Worm (Caenorhabditis elegans) whole organism, L1 larva: ENCODE data around the gene trim-21.

Experiments
- C34B4.2 ChIP-seq: sonication (generic microtip); optimal IDR thresholded peaks from 2 replicates; lab custom pipeline; 2017; ENCODE audit warnings: mild to moderate bottlenecking, missing genetic modification characterization, missing compliant biosample characterization
- F16B12.6 ChIP-seq: fragments of 150-350 bp; optimal IDR thresholded peaks from 2 replicates; lab custom pipeline; 2014; ENCODE audit warnings: missing biosample characterization, missing genetic modification characterization
- Y116A8C.19 ChIP-seq: sonication (generic microtip); optimal IDR thresholded peaks from 2 replicates; lab custom pipeline; 2016; ENCODE audit warnings: missing compliant biosample characterization, missing genetic modification characterization, borderline replicate concordance
- alr-1 ChIP-seq: fragments of 200-800 bp; sonication (Bioruptor generic); optimal IDR thresholded peaks from 2 replicates; lab custom pipeline; 2018; ENCODE audit warnings: borderline replicate concordance, mild to moderate bottlenecking, missing genetic modification characterization, missing compliant biosample characterization
- ama-1 ChIP-seq: fragments of 150-350 bp; optimal IDR thresholded peaks from 2 replicates; lab custom pipeline; 2014
- blmp-1 ChIP-seq: fragments of 150-350 bp; optimal IDR thresholded peaks from 2 replicates; lab custom pipeline; 2014; ENCODE audit warnings: missing biosample characterization, missing genetic modification characterization
- ceh-63 ChIP-seq: fragments of 200-800 bp; sonication (Bioruptor generic); optimal IDR thresholded peaks from 2 replicates; lab custom pipeline; 2018; ENCODE audit warnings: mild to moderate bottlenecking, missing genetic modification characterization, missing compliant biosample characterization
- ceh-8 ChIP-seq: fragments of 200-800 bp; sonication (Bioruptor generic); optimal IDR thresholded peaks from 2 replicates; lab custom pipeline; 2018; ENCODE audit warnings: mild to moderate bottlenecking, missing genetic modification characterization, moderate library complexity, missing compliant biosample characterization
- ceh-82 ChIP-seq, 3 experiments: fragments of 150-350 bp in 1 of 3; sonication (generic microtip) in 2 of 3; optimal IDR thresholded peaks; 2 replicates each; lab custom pipeline; 2014 to 2017; ENCODE audit warnings: missing biosample characterization in 3 of 3, missing genetic modification characterization in 3 of 3
- ceh-90 ChIP-seq: sonication (generic microtip); optimal IDR thresholded peaks from 2 replicates; lab custom pipeline; 2016; ENCODE audit warnings: missing genetic modification characterization, missing compliant biosample characterization
- ces-1 ChIP-seq: fragments of 150-350 bp; optimal IDR thresholded peaks from 2 replicates; lab custom pipeline; 2014; ENCODE audit warnings: missing biosample characterization, missing genetic modification reagents, missing genetic modification characterization
- dsc-1 ChIP-seq: sonication (generic microtip); optimal IDR thresholded peaks from 2 replicates; lab custom pipeline; 2016; ENCODE audit warnings: mild to moderate bottlenecking, missing genetic modification characterization, missing compliant biosample characterization
- egl-27 ChIP-seq, 2 experiments: fragments of 150-350 bp in 1 of 2; sonication (generic microtip); optimal IDR thresholded peaks; 3 replicates each; lab custom pipeline; 2017 to 2018; ENCODE audit warnings: missing biosample characterization in 2 of 2, missing genetic modification characterization in 2 of 2, missing genetic modification reagents in 2 of 2
- elt-2 ChIP-seq: sonication (generic microtip); optimal IDR thresholded peaks from 2 replicates; lab custom pipeline; 2016; ENCODE audit warnings: missing genetic modification characterization, mild to moderate bottlenecking, inconsistent platforms, missing compliant biosample characterization, missing genetic modification reagents
- ets-5 ChIP-seq: fragments of 200-800 bp; sonication (Bioruptor generic); IDR thresholded peaks from 2 replicates; pipeline ENCODE4 v1.3.6; 2022; ENCODE audit warnings: missing genetic modification characterization, missing compliant biosample characterization
- fkh-10 ChIP-seq: sonication (generic microtip); optimal IDR thresholded peaks from 2 replicates; lab custom pipeline; 2017; ENCODE audit warnings: missing biosample characterization, missing genetic modification reagents, missing genetic modification characterization
- fkh-8 ChIP-seq: sonication (generic microtip); optimal IDR thresholded peaks from 2 replicates; lab custom pipeline; 2016; ENCODE audit warnings: mild to moderate bottlenecking, missing genetic modification characterization, missing compliant biosample characterization
- grh-1 ChIP-seq: fragments of 200-800 bp; sonication (Bioruptor generic); IDR thresholded peaks from 2 replicates; pipeline ENCODE4 v1.3.6; 2022; ENCODE audit warnings: missing genetic modification reagents, missing genetic modification characterization, missing compliant biosample characterization
- hpl-2 ChIP-seq: fragments of 150-350 bp; optimal IDR thresholded peaks from 2 replicates; lab custom pipeline; 2014; ENCODE audit warnings: missing biosample characterization, missing genetic modification reagents, missing genetic modification characterization
- irx-1 ChIP-seq: sonication (generic microtip); optimal IDR thresholded peaks from 2 replicates; lab custom pipeline; 2016; ENCODE audit warnings: missing genetic modification characterization, missing compliant biosample characterization
- isw-1 ChIP-seq: fragments of 200-800 bp; sonication (Bioruptor generic); IDR thresholded peaks from 2 replicates; pipeline ENCODE4 v1.3.6; 2022; ENCODE audit warnings: missing genetic modification characterization, missing compliant biosample characterization
- lin-14 ChIP-seq: fragments of 200-800 bp; sonication (Bioruptor generic); optimal IDR thresholded peaks from 2 replicates; lab custom pipeline; 2018; ENCODE audit warnings: mild to moderate bottlenecking, missing genetic modification characterization, moderate library complexity, missing compliant biosample characterization
- lin-39 ChIP-seq: fragments of 150-350 bp; optimal IDR thresholded peaks from 2 replicates; lab custom pipeline; 2014; ENCODE audit warnings: missing biosample characterization, missing genetic modification reagents, missing genetic modification characterization
- lsy-2 ChIP-seq, 2 experiments: fragments of 150-350 bp; optimal IDR thresholded peaks; 2 replicates each; lab custom pipeline; 2014; ENCODE audit warnings: missing biosample characterization in 2 of 2, missing genetic modification characterization in 2 of 2
- mdl-1 ChIP-seq, 2 experiments: fragments of 150-350 bp; optimal IDR thresholded peaks; 2 replicates each; lab custom pipeline; 2014 to 2017; ENCODE audit warnings: missing biosample characterization in 2 of 2, missing genetic modification characterization in 2 of 2, inconsistent platforms in 1 of 2
- mef-2 ChIP-seq: fragments of 150-350 bp; optimal IDR thresholded peaks from 2 replicates; lab custom pipeline; 2014; ENCODE audit warnings: missing biosample characterization, missing genetic modification characterization
- nhr-12 ChIP-seq: sonication (generic microtip); optimal IDR thresholded peaks from 2 replicates; lab custom pipeline; 2017; ENCODE audit warnings: missing biosample characterization, missing genetic modification characterization
- nhr-20 ChIP-seq: sonication (generic microtip); optimal IDR thresholded peaks from 2 replicates; lab custom pipeline; 2016; ENCODE audit warnings: mild to moderate bottlenecking, missing genetic modification characterization, missing compliant biosample characterization
- nhr-237 ChIP-seq: fragments of 150-350 bp; optimal IDR thresholded peaks from 2 replicates; lab custom pipeline; 2014; ENCODE audit warnings: missing biosample characterization, missing genetic modification characterization
- nhr-28 ChIP-seq: fragments of 150-350 bp; optimal IDR thresholded peaks from 2 replicates; lab custom pipeline; 2014; ENCODE audit warnings: missing biosample characterization, missing genetic modification characterization
- nhr-47 ChIP-seq: sonication (generic microtip); optimal IDR thresholded peaks from 2 replicates; lab custom pipeline; 2016; ENCODE audit warnings: mild to moderate bottlenecking, missing genetic modification characterization, moderate library complexity, missing compliant biosample characterization
- nhr-71 ChIP-seq: sonication (generic microtip); optimal IDR thresholded peaks from 2 replicates; lab custom pipeline; 2016; ENCODE audit warnings: mild to moderate bottlenecking, missing genetic modification characterization, moderate library complexity, missing compliant biosample characterization
- nhr-76 ChIP-seq: sonication (generic microtip); optimal IDR thresholded peaks from 2 replicates; lab custom pipeline; 2017; ENCODE audit warnings: missing biosample characterization, missing genetic modification characterization
- nhr-77 ChIP-seq: fragments of 150-350 bp; optimal IDR thresholded peaks from 2 replicates; lab custom pipeline; 2014; ENCODE audit warnings: missing biosample characterization, missing genetic modification characterization
- nhr-85 ChIP-seq: sonication (generic microtip); peaks from one replicate; lab custom pipeline; 2016; ENCODE audit warnings: missing genetic modification characterization, inconsistent platforms, missing compliant biosample characterization
- pag-3 ChIP-seq: sonication (generic microtip); optimal IDR thresholded peaks from 2 replicates; lab custom pipeline; 2017; ENCODE audit warnings: missing genetic modification characterization, mild to moderate bottlenecking, missing compliant biosample characterization, antibody characterized with exemption, borderline replicate concordance; ENCODE audit not compliant: insufficient read depth
- pax-3 ChIP-seq: fragments of 200-800 bp; sonication (Bioruptor generic); optimal IDR thresholded peaks from 2 replicates; lab custom pipeline; 2018; ENCODE audit warnings: mild to moderate bottlenecking, missing genetic modification characterization, moderate library complexity, missing compliant biosample characterization
- pqm-1 ChIP-seq: sonication (generic microtip); optimal IDR thresholded peaks from 3 replicates; lab custom pipeline; 2017; ENCODE audit warnings: missing biosample characterization, missing genetic modification characterization
- skn-1 ChIP-seq: fragments of 150-350 bp; optimal IDR thresholded peaks from 2 replicates; lab custom pipeline; 2014; ENCODE audit warnings: missing biosample characterization, missing genetic modification characterization
- snu-23 ChIP-seq: sonication (generic microtip); optimal IDR thresholded peaks from 2 replicates; lab custom pipeline; 2016; ENCODE audit warnings: missing genetic modification characterization, missing compliant biosample characterization
- sox-4 ChIP-seq: sonication (generic microtip); optimal IDR thresholded peaks from 2 replicates; lab custom pipeline; 2016; ENCODE audit warnings: missing genetic modification characterization, missing compliant biosample characterization
- sptf-1 ChIP-seq: fragments of 150-350 bp; optimal IDR thresholded peaks from 2 replicates; lab custom pipeline; 2014; ENCODE audit warnings: missing biosample characterization, missing genetic modification characterization
- sup-37 ChIP-seq: fragments of 200-800 bp; sonication (Bioruptor generic); optimal IDR thresholded peaks from 2 replicates; lab custom pipeline; 2018; ENCODE audit warnings: mild to moderate bottlenecking, missing genetic modification characterization, missing compliant biosample characterization
- swsn-7 ChIP-seq: sonication (generic microtip); optimal IDR thresholded peaks from 2 replicates; lab custom pipeline; 2016; ENCODE audit warnings: missing genetic modification characterization, missing compliant biosample characterization
- tbx-2 ChIP-seq: sonication (generic microtip); optimal IDR thresholded peaks from 2 replicates; lab custom pipeline; 2016; ENCODE audit warnings: missing genetic modification characterization, missing compliant biosample characterization
- unc-130 ChIP-seq: fragments of 150-350 bp; optimal IDR thresholded peaks from 2 replicates; lab custom pipeline; 2017; ENCODE audit warnings: missing biosample characterization, missing genetic modification characterization, inconsistent platforms
- vab-15 ChIP-seq: sonication (generic microtip); optimal IDR thresholded peaks from 2 replicates; lab custom pipeline; 2017; ENCODE audit warnings: missing genotype, mild to moderate bottlenecking, missing genetic modification characterization, missing compliant biosample characterization
- xbp-1 ChIP-seq: sonication (generic microtip); optimal IDR thresholded peaks from 2 replicates; lab custom pipeline; 2016; ENCODE audit warnings: missing genetic modification characterization, missing compliant biosample characterization
- zag-1 ChIP-seq: fragments of 150-350 bp; optimal IDR thresholded peaks from 2 replicates; lab custom pipeline; 2014; ENCODE audit warnings: missing biosample characterization, missing genetic modification characterization
- zip-4 ChIP-seq: fragments of 200-800 bp; sonication (Bioruptor generic); optimal IDR thresholded peaks from 2 replicates; lab custom pipeline; 2018; ENCODE audit warnings: mild to moderate bottlenecking, missing genetic modification characterization, moderate library complexity, missing compliant biosample characterization
- ztf-11 ChIP-seq, 2 experiments: sonication (generic microtip); optimal IDR thresholded peaks; 2 replicates each; lab custom pipeline; 2016 to 2017; ENCODE audit warnings: missing genetic modification characterization in 2 of 2, missing biosample characterization in 1 of 2, missing compliant biosample characterization in 1 of 2
- ztf-4 ChIP-seq: fragments of 150-350 bp; optimal IDR thresholded peaks from 2 replicates; lab custom pipeline; 2014; ENCODE audit warnings: missing biosample characterization, missing genetic modification characterization

trim-21 gene

DNA sequence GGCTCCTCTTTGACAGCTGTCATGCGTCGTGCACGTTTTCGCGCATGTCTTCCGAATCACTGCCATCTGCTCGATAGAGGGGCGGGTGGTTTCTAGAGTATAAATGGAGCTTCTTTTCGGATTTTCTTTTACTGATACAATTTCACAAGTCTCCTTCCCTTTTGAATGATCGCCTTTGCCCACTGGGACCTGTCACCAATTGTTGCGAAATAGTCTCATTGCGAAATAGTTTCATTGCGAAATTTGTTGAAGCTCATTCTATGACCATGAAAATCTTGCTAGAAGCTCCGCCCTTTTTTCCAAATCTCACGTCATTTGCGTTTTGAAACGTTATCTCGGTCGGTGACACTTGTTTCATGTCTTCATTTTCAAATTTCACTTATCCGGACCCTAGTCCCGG is 23.2 kb downstream of the trim-21 start (continued):
- TF ChIP-seq vab-15 (tag; lab: Kevin White, UChicago) (no peak), lin-39 (tag; lab: Kevin White, UChicago) (no peak), sox-4 (tag; lab: Kevin White, UChicago) (no peak), alr-1 (tag; lab: Kevin White, UChicago) (no peak), skn-1 (tag; lab: Kevin White, UChicago) (peak; percentile 14), sup-37 (GFP tag; lab: Kevin White, UChicago) (no peak), nhr-28 (tag; lab: Kevin White, UChicago) (no peak), dsc-1 (no peak), nhr-76 (tag; lab: Kevin White, UChicago) (no peak), lsy-2 (tag; optimal IDR thresholded peaks at IDR 0.05; lab: Kevin White, UChicago) (peak in 1 of 2 experiments; percentile 10), Y116A8C.19 (tag; lab: Kevin White, UChicago) (no peak), pag-3 (tag; lab: Kevin White, UChicago) (no peak), mef-2 (no peak), swsn-7 (tag; lab: Kevin White, UChicago) (no peak), elt-2 (tag; lab: Kevin White, UChicago) (no peak), lin-14 (GFP tag; lab: Kevin White, UChicago) (peak; percentile 77), blmp-1 (tag; lab: Kevin White, UChicago) (no peak), ceh-82 (tag; optimal IDR thresholded peaks at IDR 0.05; lab: Kevin White, UChicago) (peak; percentile 35 to 70 (median 61)), egl-27 (tag; optimal IDR thresholded peaks at IDR 0.05; lab: Kevin White, UChicago) (no peak), nhr-237 (tag; lab: Kevin White, UChicago) (no peak), hpl-2 (no peak), nhr-12 (tag; lab: Kevin White, UChicago) (no peak), nhr-71 (tag; lab: Kevin White, UChicago) (peak; percentile 65), ztf-11 (tag; optimal IDR thresholded peaks at IDR 0.05; lab: Kevin White, UChicago) (no peak), F16B12.6 (tag; lab: Kevin White, UChicago) (no peak), ceh-8 (GFP tag; lab: Kevin White, UChicago) (no peak), zag-1 (no peak), grh-1 (GFP tag; lab: Robert Waterston, UW) (no peak), fkh-10 (GFP tag; lab: Kevin White, UChicago) (no peak), nhr-47 (tag; lab: Kevin White, UChicago) (peak; percentile 32), tbx-2 (tag; lab: Kevin White, UChicago) (no peak), sptf-1 (tag; lab: Kevin White, UChicago) (no peak), xbp-1 (tag; lab: Kevin White, UChicago) (no peak), ama-1 (no peak), nhr-77 (tag; lab: Kevin White, UChicago) (no peak), ceh-90 (no peak), mdl-1 (tag; optimal IDR thresholded peaks at IDR 0.05; lab: Kevin White, UChicago) (no peak), ztf-4 (no peak), irx-1 (tag; lab: Kevin White, UChicago) (no peak), ces-1 (no peak), nhr-20 (tag; lab: Kevin White, UChicago) (no peak), ceh-63 (GFP tag; lab: Kevin White, UChicago) (no peak), nhr-85 (tag; lab: Kevin White, UChicago) (no peak)

DNA sequence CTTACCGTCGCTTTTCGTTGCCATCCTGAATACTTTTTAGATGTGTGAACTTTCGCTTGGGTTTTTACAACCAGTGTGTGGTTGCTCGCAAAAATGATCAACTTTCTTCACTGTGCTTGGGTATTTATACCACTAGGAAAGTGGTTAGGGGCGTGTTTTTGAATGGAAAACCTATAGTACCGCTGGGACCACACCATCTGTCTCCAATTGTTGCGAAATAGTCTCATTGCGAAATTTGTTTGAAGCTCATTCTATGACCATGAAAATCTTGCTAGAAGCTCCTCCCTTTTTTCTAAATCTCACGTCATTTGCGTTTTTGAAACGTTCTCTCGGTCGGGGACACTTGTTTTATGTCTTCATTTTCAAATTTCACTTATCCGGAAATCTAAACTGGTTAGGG is 23.8 kb downstream of the trim-21 start, which contains the start of the genes K09F6.10 and K09F6.13:
TSS of gene K09F6.10 (minus strand) at position 86 of the 400 bp plus-strand sequence.
TSS of gene K09F6.13 (plus strand) at position 317 of the 400 bp plus-strand sequence.
- TF ChIP-seq ets-5 (GFP tag; lab: Robert Waterston, UW) (0 out of 2 replicates have a peak, but pooled peaks have one; percentile 77), egl-27 (tag; optimal IDR thresholded peaks at IDR 0.05; lab: Kevin White, UChicago) (no peak), grh-1 (GFP tag; lab: Robert Waterston, UW) (no peak), mdl-1 (tag; optimal IDR thresholded peaks at IDR 0.05; lab: Kevin White, UChicago) (no peak), C34B4.2 (tag; lab: Kevin White, UChicago) (no peak), pax-3 (tag; lab: Kevin White, UChicago) (no peak), nhr-85 (tag; lab: Kevin White, UChicago) (no peak), nhr-28 (tag; lab: Kevin White, UChicago) (no peak), pqm-1 (tag; lab: Kevin White, UChicago) (no peak), unc-130 (tag; lab: Kevin White, UChicago) (no peak), sup-37 (GFP tag; lab: Kevin White, UChicago) (no peak), fkh-8 (tag; lab: Kevin White, UChicago) (no peak), nhr-71 (tag; lab: Kevin White, UChicago) (no peak), isw-1 (GFP tag; lab: Robert Waterston, UW) (peak; percentile 11; the same call in 1 of the 2 replicates), zip-4 (GFP tag; lab: Kevin White, UChicago) (no peak), tbx-2 (tag; lab: Kevin White, UChicago) (no peak), snu-23 (GFP tag; lab: Kevin White, UChicago) (no peak), lin-14 (GFP tag; lab: Kevin White, UChicago) (peak; percentile 21), pag-3 (tag; lab: Kevin White, UChicago) (no peak)
